Worm (Caenorhabditis elegans): Measurements from ENCODE around the gene Y12A6A.1.
A peak's percentile ranks its signal among the peaks of the same experiment; 100 is the strongest.

- TF ChIP-seq snpc-4 (tag; optimal IDR thresholded peaks at IDR 0.05) (peak; percentile 73), nhr-28 (tag; optimal IDR thresholded peaks at IDR 0.05) (no peak), F16B12.6 (tag; optimal IDR thresholded peaks at IDR 0.05) (no peak), elt-3 (tag; optimal IDR thresholded peaks at IDR 0.05) (no peak), nhr-20 (tag; optimal IDR thresholded peaks at IDR 0.05) (no peak), lin-13 (GFP tag; optimal IDR thresholded peaks at IDR 0.05) (no peak)
Observed at ce11 chrX:13605854-13606253, 15.7 kb downstream of the Y12A6A.1 start.
